Worm (Caenorhabditis elegans): Measurements from ENCODE around the gene str-185.

ce11 chrIV:4456658-4457057 lies 26.9 kb upstream of the str-185 start:
- TF ChIP-seq snpc-4 (tag; optimal IDR thresholded peaks at IDR 0.05) (no peak), nhr-237 (tag; optimal IDR thresholded peaks at IDR 0.05) (no peak), nhr-76 (tag; optimal IDR thresholded peaks at IDR 0.05) (no peak), ztf-11 (tag; optimal IDR thresholded peaks at IDR 0.05) (no peak)

All from whole organism, mixed stage, embryonic.